Worm (Caenorhabditis elegans) whole organism, young adult: Measurements from ENCODE around the gene F49H6.15.

Source experiments
- C17E4.6 ChIP-seq: fragments of 200-800 bp; sonication (Bioruptor generic); IDR thresholded peaks from 2 replicates; pipeline ENCODE4 v1.3.6; 2022; ENCODE audit warnings: missing genetic modification reagents, missing genetic modification characterization, missing compliant biosample characterization
- F10E7.11 ChIP-seq: sonication (generic microtip); optimal IDR thresholded peaks from 2 replicates; lab custom pipeline; 2017; ENCODE audit warnings: mild to moderate bottlenecking, missing genetic modification characterization, moderate library complexity, missing compliant biosample characterization
- F23B12.7 ChIP-seq: sonication (generic microtip); optimal IDR thresholded peaks from 2 replicates; lab custom pipeline; 2017; ENCODE audit warnings: missing genetic modification characterization, mild to moderate bottlenecking, missing compliant biosample characterization, antibody characterized with exemption, moderate library complexity; ENCODE audit not compliant: insufficient read depth
- F33H1.4 ChIP-seq: fragments of 200-800 bp; sonication (Bioruptor generic); IDR thresholded peaks from 2 replicates; pipeline ENCODE4 v1.3.6; 2022; ENCODE audit warnings: missing genetic modification reagents, missing genetic modification characterization, missing compliant biosample characterization
- F39B2.1 ChIP-seq: fragments of 200-800 bp; sonication (Bioruptor generic); IDR thresholded peaks from 2 replicates; pipeline ENCODE4 v1.3.6; 2022; ENCODE audit warnings: missing genetic modification reagents, missing genetic modification characterization, missing compliant biosample characterization
- F52B5.7 ChIP-seq: sonication (generic microtip); optimal IDR thresholded peaks from 2 replicates; lab custom pipeline; 2016; ENCODE audit warnings: mild to moderate bottlenecking, missing genetic modification characterization, missing compliant biosample characterization
- F55B11.4 ChIP-seq: sonication (generic microtip); optimal IDR thresholded peaks from 2 replicates; lab custom pipeline; 2016; ENCODE audit warnings: missing compliant biosample characterization, missing genetic modification characterization, borderline replicate concordance; ENCODE audit not compliant: insufficient read depth
- F57A8.1 ChIP-seq: fragments of 200-800 bp; sonication (Bioruptor generic); optimal IDR thresholded peaks from 2 replicates; lab custom pipeline; 2018; ENCODE audit warnings: mild to moderate bottlenecking, missing genetic modification characterization, moderate library complexity, missing compliant biosample characterization
- T26A5.8 ChIP-seq: sonication (generic microtip); optimal IDR thresholded peaks from 2 replicates; lab custom pipeline; 2016; ENCODE audit warnings: missing genetic modification characterization, missing compliant biosample characterization
- Y53F4B.3 ChIP-seq: fragments of 200-800 bp; sonication (Bioruptor generic); IDR thresholded peaks from 2 replicates; pipeline ENCODE4 v1.3.6; 2022; ENCODE audit warnings: missing genetic modification reagents, missing genetic modification characterization, missing compliant biosample characterization
- Y53G8AR.9 ChIP-seq: fragments of 200-800 bp; sonication (Bioruptor generic); conservative IDR thresholded peaks from 2 replicates; pipeline ENCODE4 v1.3.6; 2022; ENCODE audit warnings: missing genetic modification reagents, missing genetic modification characterization, missing compliant biosample characterization
- Y79H2A.3 ChIP-seq: fragments of 200-800 bp; sonication (Bioruptor generic); conservative IDR thresholded peaks from 2 replicates; pipeline ENCODE4 v1.3.6; 2022; ENCODE audit warnings: missing genetic modification reagents, missing genetic modification characterization, missing compliant biosample characterization
- akir-1 ChIP-seq: fragments of 200-800 bp; sonication (Bioruptor generic); optimal IDR thresholded peaks from 2 replicates; lab custom pipeline; 2018; ENCODE audit warnings: mild to moderate bottlenecking, missing genetic modification characterization, moderate library complexity, missing compliant biosample characterization
- atf-7 ChIP-seq: sonication (generic microtip); optimal IDR thresholded peaks from 2 replicates; lab custom pipeline; 2017; ENCODE audit warnings: mild to moderate bottlenecking, missing genetic modification characterization, missing compliant biosample characterization
- bed-1 ChIP-seq: fragments of 200-800 bp; sonication (Bioruptor generic); IDR thresholded peaks from 2 replicates; pipeline ENCODE4 v1.3.6; 2022; ENCODE audit warnings: missing genetic modification reagents, missing genetic modification characterization, missing compliant biosample characterization
- bed-2 ChIP-seq: fragments of 200-800 bp; sonication (Bioruptor generic); IDR thresholded peaks from 2 replicates; pipeline ENCODE4 v1.3.6; 2022; ENCODE audit warnings: missing genetic modification reagents, missing genetic modification characterization, missing compliant biosample characterization
- cebp-2 ChIP-seq: fragments of 200-800 bp; sonication (Bioruptor generic); IDR thresholded peaks from 2 replicates; pipeline ENCODE4 v1.3.6; 2022; ENCODE audit warnings: missing genetic modification characterization, missing compliant biosample characterization
- ceh-100 ChIP-seq: fragments of 200-800 bp; sonication (Bioruptor generic); IDR thresholded peaks from 2 replicates; pipeline ENCODE4 v1.3.6; 2022; ENCODE audit warnings: missing genetic modification reagents, missing genetic modification characterization, missing compliant biosample characterization
- die-1 ChIP-seq: sonication (generic microtip); optimal IDR thresholded peaks from 2 replicates; lab custom pipeline; 2016; ENCODE audit warnings: missing genotype, mild to moderate bottlenecking, missing genetic modification characterization, missing compliant biosample characterization
- dpff-1 ChIP-seq: sonication (generic microtip); optimal IDR thresholded peaks from 2 replicates; lab custom pipeline; 2017; ENCODE audit warnings: mild to moderate bottlenecking, missing genetic modification characterization, missing compliant biosample characterization
- egl-44 ChIP-seq: fragments of 200-800 bp; sonication (Bioruptor generic); IDR thresholded peaks from 2 replicates; pipeline ENCODE4 v1.3.6; 2022; ENCODE audit warnings: missing genetic modification reagents, missing genetic modification characterization, missing compliant biosample characterization
- ets-4 ChIP-seq: fragments of 200-800 bp; sonication (Bioruptor generic); optimal IDR thresholded peaks from 2 replicates; lab custom pipeline; 2018; ENCODE audit warnings: mild to moderate bottlenecking, missing genetic modification characterization, missing compliant biosample characterization
- fkh-3 ChIP-seq: sonication (generic microtip); optimal IDR thresholded peaks from 2 replicates; lab custom pipeline; 2016; ENCODE audit warnings: mild to moderate bottlenecking, missing genetic modification characterization, missing compliant biosample characterization
- hmg-20 ChIP-seq: fragments of 200-800 bp; sonication (Bioruptor generic); IDR thresholded peaks from 2 replicates; pipeline ENCODE4 v1.3.6; 2022; ENCODE audit warnings: missing genetic modification reagents, missing genetic modification characterization, missing compliant biosample characterization
- lag-1 ChIP-seq: fragments of 200-800 bp; sonication (Bioruptor generic); IDR thresholded peaks from 2 replicates; pipeline ENCODE4 v1.3.6; 2022; ENCODE audit warnings: missing genetic modification reagents, missing genetic modification characterization, missing compliant biosample characterization
- let-526 ChIP-seq: fragments of 200-800 bp; sonication (Bioruptor generic); IDR thresholded peaks from 2 replicates; pipeline ENCODE4 v1.3.6; 2022; ENCODE audit warnings: missing genetic modification reagents, missing genetic modification characterization, missing compliant biosample characterization
- lin-26 ChIP-seq: fragments of 200-800 bp; sonication (Bioruptor generic); IDR thresholded peaks from 2 replicates; pipeline ENCODE4 v1.3.6; 2022; ENCODE audit warnings: missing genetic modification reagents, missing genetic modification characterization, missing compliant biosample characterization
- lsl-1 ChIP-seq: fragments of 200-800 bp; sonication (Bioruptor generic); optimal IDR thresholded peaks from 2 replicates; lab custom pipeline; 2018; ENCODE audit warnings: mild to moderate bottlenecking, missing genetic modification characterization, moderate library complexity, missing compliant biosample characterization
- madf-8 ChIP-seq: fragments of 200-800 bp; sonication (Bioruptor generic); conservative IDR thresholded peaks from 2 replicates; pipeline ENCODE4 v1.3.6; 2022; ENCODE audit warnings: missing genetic modification reagents, missing genetic modification characterization, missing compliant biosample characterization
- nhr-120 ChIP-seq: fragments of 200-800 bp; sonication (Bioruptor generic); IDR thresholded peaks from 2 replicates; pipeline ENCODE4 v1.3.6; 2022; ENCODE audit warnings: missing genetic modification characterization, missing compliant biosample characterization
- nhr-80 ChIP-seq: sonication (generic microtip); optimal IDR thresholded peaks from 2 replicates; lab custom pipeline; 2016; ENCODE audit warnings: missing genetic modification characterization, missing compliant biosample characterization
- sdz-38 ChIP-seq: sonication (generic microtip); optimal IDR thresholded peaks from 2 replicates; lab custom pipeline; 2016; ENCODE audit warnings: missing genotype, missing genetic modification characterization, missing compliant biosample characterization
- snpc-1.1 ChIP-seq: sonication (generic microtip); optimal IDR thresholded peaks from 2 replicates; lab custom pipeline; 2017; ENCODE audit warnings: missing genetic modification characterization, mild to moderate bottlenecking, missing compliant biosample characterization, antibody characterized with exemption, moderate library complexity, missing genotype, missing genetic modification reagents; ENCODE audit not compliant: insufficient read depth
- snpc-4 ChIP-seq, 5 experiments: fragments of 150-350 bp in 1 of 5; sonication (generic microtip) in 4 of 5; optimal IDR thresholded peaks; 2 replicates each; lab custom pipeline; 2014 to 2018; ENCODE audit warnings: missing genetic modification characterization in 5 of 5, missing biosample characterization in 3 of 5, antibody characterized with exemption in 2 of 5, mild to moderate bottlenecking in 2 of 5, missing compliant biosample characterization in 2 of 5, missing genotype in 2 of 5, moderate library complexity in 2 of 5, missing genetic modification reagents in 1 of 5
- unc-130 ChIP-seq: sonication (generic microtip); optimal IDR thresholded peaks from 2 replicates; lab custom pipeline; 2016; ENCODE audit warnings: missing genetic modification reagents, missing genetic modification characterization, missing compliant biosample characterization
- xnd-1 ChIP-seq: sonication (generic microtip); optimal IDR thresholded peaks from 2 replicates; lab custom pipeline; 2016; ENCODE audit warnings: missing genotype, missing genetic modification reagents, missing genetic modification characterization, missing compliant biosample characterization
- zfh-2 ChIP-seq: fragments of 200-800 bp; sonication (Bioruptor generic); conservative IDR thresholded peaks from 2 replicates; pipeline ENCODE4 v1.3.6; 2022; ENCODE audit warnings: missing genetic modification reagents, missing genetic modification characterization, missing compliant biosample characterization

F49H6.15 gene

DNA sequence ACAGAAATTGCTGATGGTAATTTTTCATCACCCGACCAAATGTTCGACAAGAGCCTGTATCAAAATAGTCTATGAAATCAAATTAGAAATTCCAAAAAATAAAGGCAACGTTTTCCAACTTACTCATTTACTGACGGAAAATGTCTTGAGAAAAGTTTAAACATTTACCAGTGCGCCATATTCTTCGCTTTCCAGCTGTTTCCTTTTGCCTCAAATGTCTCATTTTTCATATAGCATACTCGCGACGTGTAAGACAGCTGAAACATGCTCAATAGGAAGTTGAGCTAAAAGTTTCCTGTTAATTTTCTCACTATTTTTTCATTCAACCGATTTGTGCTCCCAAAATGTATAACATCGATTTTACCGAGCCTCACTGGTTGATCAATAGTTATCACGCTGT, 33.8 kb upstream of the F49H6.15 start, which contains the start of gene sri-66:
sri-66 (plus strand) TSS at position 301 of the 400 bp plus-strand sequence.
- TF ChIP-seq unc-130 = no peak
- TF ChIP-seq F55B11.4 = no peak
- TF ChIP-seq F39B2.1 (GFP tag; lab: Robert Waterston, UW) = no peak
- no peak for TF ChIP-seq snpc-4 (GFP tag; optimal IDR thresholded peaks at IDR 0.05; lab: Kevin White, UChicago)
- TF ChIP-seq snpc-4 (tag; optimal IDR thresholded peaks at IDR 0.05; lab: Kevin White, UChicago) = no peak
- no peak for TF ChIP-seq let-526 (GFP tag; lab: Robert Waterston, UW)
- no peak for TF ChIP-seq akir-1 (GFP tag; lab: Kevin White, UChicago)
- TF ChIP-seq madf-8 (GFP tag; lab: Robert Waterston, UW) = no peak
- no peak for TF ChIP-seq cebp-2 (GFP tag; lab: Robert Waterston, UW)
- no peak for TF ChIP-seq ets-4 (GFP tag; lab: Kevin White, UChicago)
- TF ChIP-seq lag-1 (GFP tag; lab: Robert Waterston, UW) = no peak
- TF ChIP-seq egl-44 (GFP tag; lab: Robert Waterston, UW) = no peak
- TF ChIP-seq C17E4.6 (GFP tag; lab: Robert Waterston, UW) = no peak
- TF ChIP-seq F52B5.7 (tag; lab: Kevin White, UChicago) = no peak
- no peak for TF ChIP-seq xnd-1
- no peak for TF ChIP-seq lsl-1

DNA sequence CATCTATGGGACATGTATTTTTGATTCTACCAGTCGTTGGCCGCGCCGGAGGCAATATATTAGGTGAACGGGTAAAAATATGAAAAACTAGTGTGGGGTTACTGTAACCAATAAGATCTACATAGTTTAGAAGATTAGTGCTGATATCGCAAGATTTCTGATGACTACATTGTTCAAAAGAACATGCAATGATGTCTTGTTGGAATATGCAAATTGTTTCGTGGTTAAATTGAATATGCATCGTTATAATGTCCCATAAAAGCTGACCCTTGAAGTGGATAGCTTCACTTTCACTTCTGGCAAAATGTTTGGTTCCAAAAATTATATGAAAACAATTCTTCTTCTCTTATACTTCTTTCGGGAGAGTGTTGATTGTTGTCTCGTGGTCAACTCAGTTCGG, 18.3 kb upstream of the F49H6.15 start, which contains the start of gene F28B1.2:
F28B1.2 (plus strand) TSS at position 301 of the 400 bp plus-strand sequence.
- no peak for TF ChIP-seq zfh-2
- no peak for TF ChIP-seq dpff-1 (tag; lab: Kevin White, UChicago)
- no peak for TF ChIP-seq bed-2 (GFP tag; lab: Robert Waterston, UW)
- no peak for TF ChIP-seq nhr-120 (GFP tag; lab: Robert Waterston, UW)
- TF ChIP-seq F33H1.4 = no peak
- TF ChIP-seq snpc-1.1 (tag; lab: Kevin White, UChicago) = no peak
- no peak for TF ChIP-seq ceh-100 (GFP tag; lab: Robert Waterston, UW)
- TF ChIP-seq lin-26 (GFP tag; lab: Robert Waterston, UW) = no peak

DNA sequence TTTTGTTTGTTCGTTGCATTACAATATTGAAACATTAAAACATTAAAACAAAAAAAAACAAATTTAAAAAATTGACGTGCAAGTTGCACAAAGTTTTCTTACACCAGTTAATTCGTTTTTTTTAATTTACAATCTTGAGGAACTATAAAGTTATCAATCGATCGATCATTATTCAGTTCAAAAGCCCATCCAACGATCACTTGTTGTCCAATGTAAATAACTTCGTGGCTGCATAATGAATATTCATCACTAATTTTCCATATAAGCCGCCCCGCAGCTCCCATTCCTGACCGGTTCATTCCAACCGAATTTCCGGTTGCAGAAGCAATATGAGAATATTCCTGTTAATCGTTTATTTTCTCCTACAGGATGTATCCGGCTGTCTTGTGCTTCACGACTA, 16.1 kb upstream of the F49H6.15 start, which contains the start of gene hpo-33:
hpo-33 (plus strand) TSS at position 301 of the 400 bp plus-strand sequence.
- TF ChIP-seq fkh-3 (no peak), sdz-38 (tag; lab: Kevin White, UChicago) (no peak), F57A8.1 (GFP tag; lab: Kevin White, UChicago) (no peak), snpc-4 (GFP tag; optimal IDR thresholded peaks at IDR 0.05; lab: Kevin White, UChicago) (no peak), snpc-4 (tag; optimal IDR thresholded peaks at IDR 0.05; lab: Kevin White, UChicago) (no peak), F10E7.11 (tag; lab: Kevin White, UChicago) (no peak), akir-1 (GFP tag; lab: Kevin White, UChicago) (no peak), atf-7 (tag; lab: Kevin White, UChicago) (no peak), Y79H2A.3 (GFP tag; lab: Robert Waterston, UW) (no peak), hmg-20 (GFP tag; lab: Robert Waterston, UW) (no peak), F23B12.7 (tag; lab: Kevin White, UChicago) (no peak), dpff-1 (tag; lab: Kevin White, UChicago) (no peak), die-1 (tag; lab: Kevin White, UChicago) (no peak), bed-1 (no peak), egl-44 (GFP tag; lab: Robert Waterston, UW) (no peak), Y53G8AR.9 (no peak), ceh-100 (GFP tag; lab: Robert Waterston, UW) (no peak), T26A5.8 (tag; lab: Kevin White, UChicago) (no peak), Y53F4B.3 (GFP tag; lab: Robert Waterston, UW) (no peak), nhr-80 (no peak)
- TF ChIP-seq, all 124 proteins: peak for 0
